Worm (Caenorhabditis elegans) whole organism, L4 larva: ENCODE results near the gene F36D4.1.

Source experiments
- ceh-44 ChIP-seq: fragments of 200-800 bp; sonication (Bioruptor generic); IDR thresholded peaks from 2 replicates; pipeline ENCODE4 v1.3.6; 2022; ENCODE audit warnings: missing genetic modification reagents, missing genetic modification characterization, missing compliant biosample characterization
- hlh-11 ChIP-seq: fragments of 200-800 bp; sonication (Bioruptor generic); optimal IDR thresholded peaks from 2 replicates; lab custom pipeline; 2018; ENCODE audit warnings: mild to moderate bottlenecking, missing genetic modification characterization, missing compliant biosample characterization
- snpc-1.2 ChIP-seq: fragments of 200-800 bp; sonication (Bioruptor generic); IDR thresholded peaks from 2 replicates; pipeline ENCODE4 v1.3.6; 2022; ENCODE audit warnings: missing genetic modification reagents, missing genetic modification characterization, missing compliant biosample characterization

ce11 chrV:9370986-9371385 lies 45.7 kb upstream of the F36D4.1 start, which contains the start of gene E02C12.6:
- TF ChIP-seq ceh-44 (GFP tag; lab: Robert Waterston, UW) (no peak), hlh-11 (tag; lab: Kevin White, UChicago) (no peak), snpc-1.2 (GFP tag; lab: Robert Waterston, UW) (no peak)
